Worm (Caenorhabditis elegans): ENCODE measurements around the gene math-28.

DNA sequence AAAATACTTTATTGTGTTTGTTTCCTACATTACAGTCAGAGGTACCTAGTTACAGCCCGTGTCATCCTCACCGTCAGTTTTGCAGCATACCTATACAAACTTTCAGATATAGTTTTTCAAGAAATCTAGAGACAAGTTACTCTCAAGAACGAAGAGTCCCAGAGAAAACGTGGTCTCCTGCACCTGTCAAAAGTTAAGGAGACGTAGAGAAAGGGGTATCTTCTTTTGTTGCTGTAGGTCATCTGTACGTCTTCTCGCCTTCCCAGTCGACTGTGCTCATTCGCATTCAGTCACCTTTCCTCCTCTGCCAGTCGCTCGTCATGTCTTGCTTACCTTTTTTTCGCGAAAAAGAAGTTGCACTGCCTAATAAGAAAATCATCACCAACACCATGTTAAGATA, 1.6 kb upstream of the math-28 start, which contains the start of gene F36H5.4:
- TF ChIP-seq daf-16 (GFP tag; optimal IDR thresholded peaks at IDR 0.05) (no peak), daf-16 (tag; optimal IDR thresholded peaks at IDR 0.05) (no peak), dmd-9 (GFP tag; IDR thresholded peaks at IDR 0.05) (no peak), jun-1 (tag; optimal IDR thresholded peaks at IDR 0.05) (no peak), unc-62 (GFP tag; optimal IDR thresholded peaks at IDR 0.05 in 1 of 2) (no peak), unc-62 (tag; optimal IDR thresholded peaks at IDR 0.05) (no peak), unc-39 (tag; optimal IDR thresholded peaks at IDR 0.05) (no peak), pha-4 (GFP tag; IDR thresholded peaks at IDR 0.05) (no peak), pha-4 (tag; optimal IDR thresholded peaks at IDR 0.05) (no peak), nhr-6 (tag; optimal IDR thresholded peaks at IDR 0.05) (no peak)
